Fruit fly (Drosophila melanogaster) whole organism, wandering third instar larva: ENCODE data around the gene CG9331.

ENCODE experiments used
- Abd-B ChIP-seq: fragments of >200 bp; optimal IDR thresholded peaks from 2 replicates; lab custom pipeline; 2017; ENCODE audit warnings: missing biosample characterization, missing genetic modification characterization
- CG32264 ChIP-seq: fragments of 200-800 bp; sonication (Bioruptor generic); optimal IDR thresholded peaks from 2 replicates; lab custom pipeline; 2016; ENCODE audit warnings: missing biosample characterization, missing genetic modification characterization
- CrebA ChIP-seq: fragments of 200-800 bp; sonication (Bioruptor generic); optimal IDR thresholded peaks from 2 replicates; lab custom pipeline; 2016; ENCODE audit warnings: missing biosample characterization, mild to moderate bottlenecking, missing genetic modification characterization, borderline replicate concordance
- Dfd ChIP-seq: fragments of >200 bp; optimal IDR thresholded peaks from 2 replicates; lab custom pipeline; 2017; ENCODE audit warnings: missing biosample characterization, missing genetic modification characterization
- Dif ChIP-seq: fragments of 200-275, 200-300 bp; sonication (Bioruptor generic); optimal IDR thresholded peaks from 2 replicates; lab custom pipeline; 2018; ENCODE audit warnings: missing biosample characterization, missing genetic modification characterization; ENCODE audit not compliant: partially characterized antibody
- GATAd ChIP-seq: sonication (Bioruptor generic); optimal IDR thresholded peaks from 2 replicates; lab custom pipeline; 2016; ENCODE audit warnings: missing biosample characterization, missing genetic modification characterization
- HLH106 ChIP-seq: fragments of 200-800 bp; optimal IDR thresholded peaks from 3 replicates; lab custom pipeline; 2019; ENCODE audit warnings: missing biosample characterization, mild to moderate bottlenecking, missing genetic modification characterization, moderate library complexity
- Hnf4 ChIP-seq: fragments of 200-800 bp; sonication (Bioruptor generic); optimal IDR thresholded peaks from 2 replicates; lab custom pipeline; 2016; ENCODE audit warnings: missing biosample characterization, mild to moderate bottlenecking, missing genetic modification characterization
- Hr78 ChIP-seq: fragments of >200 bp; optimal IDR thresholded peaks from 2 replicates; lab custom pipeline; 2017; ENCODE audit warnings: missing biosample characterization, missing genetic modification characterization
- Hr83 ChIP-seq: fragments of 200-300 bp; sonication (Bioruptor generic); optimal IDR thresholded peaks from 2 replicates; lab custom pipeline; 2016; ENCODE audit warnings: missing biosample characterization, mild to moderate bottlenecking, missing genetic modification characterization, moderate library complexity; ENCODE audit not compliant: poor library complexity, severe bottlenecking
- Jra ChIP-seq: sonication (Bioruptor generic); optimal IDR thresholded peaks from 2 replicates; lab custom pipeline; 2016; ENCODE audit warnings: missing biosample characterization, missing genetic modification characterization
- Mio ChIP-seq: sonication (Bioruptor generic); optimal IDR thresholded peaks from 2 replicates; lab custom pipeline; 2016; ENCODE audit warnings: missing biosample characterization, missing genetic modification characterization
- Myc ChIP-seq: fragments of >200 bp; optimal IDR thresholded peaks from 2 replicates; lab custom pipeline; 2017
- N ChIP-seq: fragments of >200 bp; optimal IDR thresholded peaks from 2 replicates; lab custom pipeline; 2018; ENCODE audit warnings: missing biosample characterization, missing external identifiers, missing genetic modification characterization
- Rel ChIP-seq, 2 experiments: fragments of 200-800 bp; sonication (Bioruptor generic) in 1 of 2; optimal IDR thresholded peaks; 2 replicates in 1 of 2; 3 replicates in 1 of 2; lab custom pipeline; 2016 to 2019; ENCODE audit warnings: mild to moderate bottlenecking in 2 of 2, missing biosample characterization in 2 of 2, missing genetic modification characterization in 2 of 2, moderate library complexity in 1 of 2
- Sp1 ChIP-seq: fragments of 200-800 bp; sonication (Bioruptor generic); optimal IDR thresholded peaks from 3 replicates; lab custom pipeline; 2019; ENCODE audit warnings: missing biosample characterization, mild to moderate bottlenecking, missing genetic modification characterization, moderate library complexity
- Vsx2 ChIP-seq: fragments of 200-300, 225-300 bp; sonication (Bioruptor generic); optimal IDR thresholded peaks from 2 replicates; lab custom pipeline; 2018; ENCODE audit warnings: missing biosample characterization, missing genetic modification characterization; ENCODE audit not compliant: partially characterized antibody
- br ChIP-seq: fragments of 200-800 bp; sonication (Bioruptor generic); optimal IDR thresholded peaks from 2 replicates; lab custom pipeline; 2016; ENCODE audit warnings: missing biosample characterization, missing genetic modification characterization
- brk ChIP-seq: fragments of 200-800 bp; sonication (Bioruptor generic); optimal IDR thresholded peaks from 2 replicates; lab custom pipeline; 2016; ENCODE audit warnings: missing biosample characterization, mild to moderate bottlenecking, missing genetic modification characterization
- dl ChIP-seq, 2 experiments: fragments of 175-275, 200-275 bp in 1 of 2; fragments of 200-275 bp in 1 of 2; sonication (Bioruptor generic); optimal IDR thresholded peaks; lab custom pipeline; 2018; ENCODE audit warnings: mild to moderate bottlenecking in 2 of 2, missing biosample characterization in 2 of 2, missing genetic modification characterization in 2 of 2, moderate library complexity in 2 of 2; ENCODE audit not compliant: partially characterized antibody in 2 of 2, insufficient read depth in 1 of 2
- dmrt93B ChIP-seq: fragments of 200-800 bp; sonication (Bioruptor generic); optimal IDR thresholded peaks from 2 replicates; lab custom pipeline; 2018; ENCODE audit warnings: missing biosample characterization, mild to moderate bottlenecking, missing genetic modification characterization
- dsf ChIP-seq: sonication (Bioruptor generic); optimal IDR thresholded peaks from 2 replicates; lab custom pipeline; 2016; ENCODE audit warnings: missing biosample characterization, missing genetic modification characterization, borderline replicate concordance
- ey ChIP-seq: fragments of 200-800 bp; sonication (Bioruptor generic); optimal IDR thresholded peaks from 2 replicates; lab custom pipeline; 2016; ENCODE audit warnings: missing biosample characterization, missing genetic modification characterization
- foxo ChIP-seq, 2 experiments: fragments of 200-800 bp; sonication (Bioruptor generic); optimal IDR thresholded peaks; 2 replicates in 1 of 2; 3 replicates in 1 of 2; lab custom pipeline; 2016 to 2017; ENCODE audit warnings: missing biosample characterization in 2 of 2, missing genetic modification characterization in 2 of 2
- fru ChIP-seq: fragments of 200-800 bp; sonication (Bioruptor generic); optimal IDR thresholded peaks from 3 replicates; lab custom pipeline; 2016; ENCODE audit warnings: missing biosample characterization, mild to moderate bottlenecking, missing genetic modification characterization
- h ChIP-seq: fragments of 200-800 bp; sonication (Bioruptor generic); optimal IDR thresholded peaks from 3 replicates; lab custom pipeline; 2016; ENCODE audit warnings: missing biosample characterization, mild to moderate bottlenecking, missing genetic modification characterization
- jim ChIP-seq: fragments of 175-275, 200-325 bp; sonication (Bioruptor generic); optimal IDR thresholded peaks from 2 replicates; lab custom pipeline; 2016; ENCODE audit warnings: missing biosample characterization, mild to moderate bottlenecking, missing genetic modification characterization
- lola ChIP-seq: fragments of >200 bp; optimal IDR thresholded peaks from 2 replicates; lab custom pipeline; 2017; ENCODE audit warnings: missing biosample characterization, missing genetic modification characterization
- pan ChIP-seq: fragments of >200 bp; optimal IDR thresholded peaks from 2 replicates; lab custom pipeline; 2017
- psq ChIP-seq: fragments of 200-800 bp; sonication (Bioruptor generic); optimal IDR thresholded peaks from 3 replicates; lab custom pipeline; 2017; ENCODE audit warnings: missing biosample characterization, mild to moderate bottlenecking, missing genetic modification characterization, moderate library complexity
- rgr ChIP-seq: fragments of 200-800 bp; sonication (Bioruptor generic); optimal IDR thresholded peaks from 3 replicates; lab custom pipeline; 2016; ENCODE audit warnings: missing biosample characterization, mild to moderate bottlenecking, missing genetic modification characterization
- sage ChIP-seq: fragments of 200-800 bp; sonication (Bioruptor generic); optimal IDR thresholded peaks from 2 replicates; lab custom pipeline; 2016; ENCODE audit warnings: missing biosample characterization, mild to moderate bottlenecking, missing genetic modification characterization
- sv ChIP-seq: fragments of 200-800 bp; sonication (Bioruptor generic); optimal IDR thresholded peaks from 3 replicates; lab custom pipeline; 2016; ENCODE audit warnings: missing biosample characterization, missing genetic modification characterization
- tai ChIP-seq: sonication (Bioruptor generic); optimal IDR thresholded peaks from 2 replicates; lab custom pipeline; 2016; ENCODE audit warnings: missing biosample characterization, missing genetic modification characterization
- usp ChIP-seq: fragments of >200 bp; optimal IDR thresholded peaks from 2 replicates; lab custom pipeline; 2017; ENCODE audit warnings: missing biosample characterization, missing genetic modification characterization
- woc ChIP-seq: sonication (Bioruptor generic); optimal IDR thresholded peaks from 2 replicates; lab custom pipeline; 2016; ENCODE audit warnings: missing biosample characterization, mild to moderate bottlenecking, missing genetic modification characterization

CG9331 gene

dm6 chr2L:20797515-20797847 is 25.1 kb upstream of the CG9331 start, which contains the start of gene CG9328:
TSS of gene CG9328 (plus strand) at chr2L:20797715.
- TF ChIP-seq Rel (GFP tag; optimal IDR thresholded peaks at IDR 0.05; lab: Kevin White, UChicago) (no peak), Rel (tag; optimal IDR thresholded peaks at IDR 0.05; lab: Kevin White, UChicago) (peak; percentile 69), Dif (GFP tag; lab: Kevin White, UChicago) (peak; percentile 81), psq (peak; percentile 70), ey (GFP tag; lab: Kevin White, UChicago) (peak; percentile 36), Myc (lab: Kevin White, UChicago) (no peak), brk (peak; percentile 27), sage (peak; percentile 5), HLH106 (no peak), usp (GFP tag; lab: Kevin White, UChicago) (no peak), lola (GFP tag; lab: Kevin White, UChicago) (no peak), tai (GFP tag; lab: Kevin White, UChicago) (peak; percentile 25), Vsx2 (GFP tag; lab: Kevin White, UChicago) (no peak), Sp1 (GFP tag; lab: Kevin White, UChicago) (peak; percentile 28), Abd-B (GFP tag; lab: Kevin White, UChicago) (no peak), foxo (GFP tag; optimal IDR thresholded peaks at IDR 0.05; lab: Kevin White, UChicago) (peak; percentile 10 to 40), woc (GFP tag; lab: Kevin White, UChicago) (peak; percentile 68), sv (no peak), CrebA (GFP tag; lab: Kevin White, UChicago) (no peak), pan (no peak), Hr78 (GFP tag; lab: Kevin White, UChicago) (no peak), Hr83 (GFP tag; lab: Kevin White, UChicago) (peak; percentile 40), br (peak; percentile 36), Hnf4 (GFP tag; lab: Kevin White, UChicago) (peak; percentile 62), rgr (peak; percentile 53), fru (GFP tag; lab: Kevin White, UChicago) (peak; percentile 48), Mio (GFP tag; lab: Kevin White, UChicago) (no peak), Jra (GFP tag; lab: Kevin White, UChicago) (peak; percentile 49), dsf (GFP tag; lab: Kevin White, UChicago) (no peak), h (GFP tag; lab: Kevin White, UChicago) (peak; percentile 62)

dm6 chr2L:20798351-20798777 is 24.3 kb upstream of the CG9331 start:
- peak; percentile 2 for TF ChIP-seq fru (GFP tag; lab: Kevin White, UChicago)
- peak; percentile 94 for TF ChIP-seq psq
- TF ChIP-seq dmrt93B (GFP tag; lab: Kevin White, UChicago): no peak
- no peak for TF ChIP-seq Hnf4 (GFP tag; lab: Kevin White, UChicago)
- peak; percentile 87 for TF ChIP-seq Vsx2 (GFP tag; lab: Kevin White, UChicago)
- no peak for TF ChIP-seq pan
- no peak for TF ChIP-seq GATAd (GFP tag; lab: Kevin White, UChicago)
- no peak for TF ChIP-seq Dfd (GFP tag; lab: Kevin White, UChicago)
- no peak for TF ChIP-seq tai (GFP tag; lab: Kevin White, UChicago)
- TF ChIP-seq Dif (GFP tag; lab: Kevin White, UChicago): peak; percentile 52
- TF ChIP-seq br: no peak
- no peak for TF ChIP-seq Rel (GFP tag; optimal IDR thresholded peaks at IDR 0.05; lab: Kevin White, UChicago)
- TF ChIP-seq Rel (tag; optimal IDR thresholded peaks at IDR 0.05; lab: Kevin White, UChicago): no peak
- TF ChIP-seq sv: no peak
- peak in 1 of 2 experiments; percentile 18 for TF ChIP-seq dl (GFP tag; optimal IDR thresholded peaks at IDR 0.05; lab: Kevin White, UChicago; ENCODE audit: insufficient read depth in 1 of 2, partially characterized antibody in 2 of 2)
- TF ChIP-seq jim: peak; percentile 17
- no peak for TF ChIP-seq Hr83 (GFP tag; lab: Kevin White, UChicago)
- TF ChIP-seq, all 38 proteins: peak for 6

dm6 chr2L:20799991-20800897 is 22.4 kb upstream of the CG9331 start:
- peak; percentile 89 for TF ChIP-seq Hr83 (GFP tag; lab: Kevin White, UChicago)
- peak; percentile 98 for TF ChIP-seq HLH106
- peak; percentile 93 for TF ChIP-seq brk
- no peak for TF ChIP-seq Hr78 (GFP tag; lab: Kevin White, UChicago)
- TF ChIP-seq dsf (GFP tag; lab: Kevin White, UChicago): peak; percentile 88
- peak; percentile 99 for TF ChIP-seq h (GFP tag; lab: Kevin White, UChicago)
- TF ChIP-seq CrebA (GFP tag; lab: Kevin White, UChicago): peak; percentile 76
- peak; percentile 99 for TF ChIP-seq Hnf4 (GFP tag; lab: Kevin White, UChicago)
- no peak for TF ChIP-seq N (GFP tag; lab: Kevin White, UChicago)
- TF ChIP-seq dl (GFP tag; optimal IDR thresholded peaks at IDR 0.05; lab: Kevin White, UChicago; ENCODE audit: insufficient read depth in 1 of 2, partially characterized antibody in 2 of 2): peak in 1 of 2 experiments; percentile 27
- peak; percentile 96 for TF ChIP-seq Jra (GFP tag; lab: Kevin White, UChicago)
- TF ChIP-seq psq: peak; percentile 96
- TF ChIP-seq sv: peak; percentile 55
- peak; percentile 58 for TF ChIP-seq Dfd (GFP tag; lab: Kevin White, UChicago)
- TF ChIP-seq sage: peak; percentile 95
- peak; percentile 78 for TF ChIP-seq Rel (GFP tag; optimal IDR thresholded peaks at IDR 0.05; lab: Kevin White, UChicago)
- TF ChIP-seq Rel (tag; optimal IDR thresholded peaks at IDR 0.05; lab: Kevin White, UChicago): peak; percentile 87
- TF ChIP-seq Sp1 (GFP tag; lab: Kevin White, UChicago): peak; percentile 97
- peak; percentile 95 for TF ChIP-seq dmrt93B (GFP tag; lab: Kevin White, UChicago)
- peak; percentile 39 for TF ChIP-seq jim
- TF ChIP-seq Myc (lab: Kevin White, UChicago): no peak
- peak; percentile 96 for TF ChIP-seq CG32264
- peak; percentile 99 for TF ChIP-seq woc (GFP tag; lab: Kevin White, UChicago)
- TF ChIP-seq Vsx2 (GFP tag; lab: Kevin White, UChicago): peak; percentile 53
- no peak for TF ChIP-seq pan
- peak; percentile 96 for TF ChIP-seq tai (GFP tag; lab: Kevin White, UChicago)
- peak; percentile 99 for TF ChIP-seq ey (GFP tag; lab: Kevin White, UChicago)
- TF ChIP-seq rgr: peak; percentile 98
- peak; percentile 99 for TF ChIP-seq br
